Fruit fly (Drosophila melanogaster) whole organism, pupa: Measurements from ENCODE around the gene Chmp1.

ENCODE experiments used
- CG12605 ChIP-seq: fragments of 200-800 bp; sonication (Bioruptor generic); IDR thresholded peaks from 2 replicates; pipeline ENCODE4 v1.3.6; 2022; ENCODE audit warnings: missing biosample characterization, missing genetic modification characterization
- CG13204 ChIP-seq: fragments of 200-800 bp; sonication (Bioruptor generic); optimal IDR thresholded peaks from 2 replicates; lab custom pipeline; 2018; ENCODE audit warnings: missing biosample characterization, mild to moderate bottlenecking, missing genetic modification characterization, moderate library complexity
- CG14655 ChIP-seq: fragments of 200-800 bp; sonication (Bioruptor generic); optimal IDR thresholded peaks from 3 replicates; lab custom pipeline; 2017; ENCODE audit warnings: mild to moderate bottlenecking, missing biosample characterization, missing genetic modification reagents, missing genetic modification characterization
- CG15710 ChIP-seq: fragments of 200-800 bp; sonication (Bioruptor generic); optimal IDR thresholded peaks from 2 replicates; lab custom pipeline; 2018; ENCODE audit warnings: missing biosample characterization, mild to moderate bottlenecking, missing genetic modification characterization, moderate library complexity
- CG17806 ChIP-seq: fragments of 200-800 bp; sonication (Bioruptor generic); optimal IDR thresholded peaks from 2 replicates; lab custom pipeline; 2018; ENCODE audit warnings: missing biosample characterization, mild to moderate bottlenecking, missing genetic modification characterization, moderate library complexity
- CG32121 ChIP-seq: fragments of 200-800 bp; sonication (Bioruptor generic); IDR thresholded peaks from 2 replicates; pipeline ENCODE4 v1.3.6; 2022; ENCODE audit warnings: missing biosample characterization, missing genetic modification characterization
- CG34367 ChIP-seq: fragments of 200-800 bp; sonication (Bioruptor generic); optimal IDR thresholded peaks from 2 replicates; lab custom pipeline; 2018; ENCODE audit warnings: missing biosample characterization, mild to moderate bottlenecking, missing genetic modification characterization
- CG4496 ChIP-seq: fragments of 200-800 bp; sonication (Bioruptor generic); IDR thresholded peaks from 3 replicates; pipeline ENCODE4 v1.3.6; 2022; ENCODE audit warnings: missing biosample characterization, missing genetic modification characterization
- CG8159 ChIP-seq: fragments of 200-800 bp; sonication (Bioruptor generic); optimal IDR thresholded peaks from 3 replicates; lab custom pipeline; 2018; ENCODE audit warnings: missing biosample characterization, mild to moderate bottlenecking, missing genetic modification characterization, moderate library complexity
- CG8301 ChIP-seq: fragments of 200-800 bp; sonication (Bioruptor generic); optimal IDR thresholded peaks from 2 replicates; lab custom pipeline; 2018; ENCODE audit warnings: missing biosample characterization, mild to moderate bottlenecking, missing genetic modification characterization
- CG9948 ChIP-seq: fragments of 200-800 bp; sonication (Bioruptor generic); optimal IDR thresholded peaks from 2 replicates; lab custom pipeline; 2018; ENCODE audit warnings: missing biosample characterization, mild to moderate bottlenecking, missing genetic modification characterization, moderate library complexity
- D1 ChIP-seq: fragments of 200-800 bp; sonication (Bioruptor generic); optimal IDR thresholded peaks from 2 replicates; lab custom pipeline; 2018; ENCODE audit warnings: missing biosample characterization, mild to moderate bottlenecking, missing genetic modification characterization, moderate library complexity
- EcR ChIP-seq: fragments of 200-800 bp; sonication (Bioruptor generic); optimal IDR thresholded peaks from 3 replicates; lab custom pipeline; 2019; ENCODE audit warnings: missing biosample characterization, missing genetic modification characterization, mild to moderate bottlenecking, moderate library complexity, missing genetic modification reagents
- Ets98B ChIP-seq: fragments of 200-800 bp; sonication (Bioruptor generic); IDR thresholded peaks from 2 replicates; pipeline ENCODE4 v1.3.6; 2022; ENCODE audit warnings: missing biosample characterization, missing genetic modification characterization
- Pif1A ChIP-seq: fragments of 200-800 bp; sonication (Bioruptor generic); optimal IDR thresholded peaks from 3 replicates; lab custom pipeline; 2016; ENCODE audit warnings: missing biosample characterization, missing genetic modification characterization
- Pif1B ChIP-seq: fragments of 200-800 bp; sonication (Bioruptor generic); optimal IDR thresholded peaks from 3 replicates; lab custom pipeline; 2016; ENCODE audit warnings: missing biosample characterization, missing genetic modification characterization
- Snoo ChIP-seq: fragments of 200-800 bp; sonication (Bioruptor generic); optimal IDR thresholded peaks from 3 replicates; lab custom pipeline; 2017; ENCODE audit warnings: missing biosample characterization, mild to moderate bottlenecking, missing genetic modification characterization, inconsistent platforms
- fd96Ca ChIP-seq: fragments of 200-800 bp; sonication (Bioruptor generic); IDR thresholded peaks from 3 replicates; pipeline ENCODE4 v1.3.6; 2022; ENCODE audit warnings: missing biosample characterization, missing genetic modification characterization
- gl ChIP-seq: fragments of 200-800 bp; sonication (Bioruptor generic); optimal IDR thresholded peaks from 2 replicates; lab custom pipeline; 2018; ENCODE audit warnings: missing biosample characterization, mild to moderate bottlenecking, missing genetic modification characterization
- rn ChIP-seq: fragments of 200-800 bp; sonication (Bioruptor generic); IDR thresholded peaks from 2 replicates; pipeline ENCODE4 v1.3.6; 2022; ENCODE audit warnings: missing biosample characterization, missing genetic modification characterization

Chmp1 gene

DNA sequence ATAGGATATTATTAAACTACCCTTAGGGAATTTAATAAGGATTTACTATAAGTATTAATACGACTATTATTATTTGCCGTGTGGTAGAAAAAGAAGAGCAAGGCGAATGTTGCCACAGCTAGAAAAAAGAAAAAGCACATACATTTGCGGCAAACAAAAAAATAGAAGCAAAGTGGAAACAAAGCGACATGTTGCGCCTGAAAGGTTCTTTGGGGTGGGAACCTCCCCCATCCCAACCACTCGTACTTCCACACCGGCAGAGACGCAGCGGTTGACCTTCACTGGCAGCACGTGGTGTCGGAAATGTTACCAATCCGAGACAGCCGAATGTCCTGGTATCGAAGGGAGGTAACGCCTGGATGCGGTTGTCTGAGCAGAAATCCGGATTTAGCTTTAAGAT lies 46.5 kb downstream of the Chmp1 start:
- TF ChIP-seq Pif1A (GFP tag; lab: Kevin White, UChicago) (no peak), D1 (tag; lab: Kevin White, UChicago) (no peak), CG17806 (tag; lab: Kevin White, UChicago) (no peak), rn (GFP tag; lab: Robert Waterston, UW) (no peak)

DNA sequence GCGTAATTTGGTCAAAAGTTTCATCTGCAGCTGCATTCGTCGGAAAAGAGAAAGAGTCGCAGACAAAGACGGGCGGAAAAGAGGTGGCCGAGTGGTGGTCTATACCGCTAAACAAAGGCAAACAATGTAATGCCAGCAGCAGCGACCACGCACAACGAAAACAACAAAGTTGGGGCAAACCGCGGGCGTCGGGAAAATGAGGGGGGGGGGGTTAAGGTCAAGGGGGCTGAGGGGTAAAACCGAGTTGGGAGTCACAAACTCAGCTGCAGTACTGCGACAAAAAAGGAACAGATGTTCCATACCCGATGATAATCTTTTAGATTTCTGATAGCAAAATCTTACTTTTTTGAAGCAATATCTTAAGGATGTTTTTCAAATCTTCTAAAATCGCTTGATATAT lies 47.1 kb downstream of the Chmp1 start:
- TF ChIP-seq CG13204 (GFP tag; lab: Kevin White, UChicago), result no peak
- TF ChIP-seq CG32121, result no peak
- no peak for TF ChIP-seq CG34367 (tag; lab: Kevin White, UChicago)
- no peak for TF ChIP-seq CG15710
- TF ChIP-seq CG9948 (tag; lab: Kevin White, UChicago), result no peak
- no peak for TF ChIP-seq CG4496
- no peak for TF ChIP-seq Pif1A (GFP tag; lab: Kevin White, UChicago)
- TF ChIP-seq Snoo (tag; lab: Kevin White, UChicago), result no peak
- no peak for TF ChIP-seq fd96Ca (GFP tag; lab: Robert Waterston, UW)
- TF ChIP-seq gl, result no peak
- no peak for TF ChIP-seq EcR (GFP tag; lab: Kevin White, UChicago)
- TF ChIP-seq CG17806 (tag; lab: Kevin White, UChicago), result no peak
- no peak for TF ChIP-seq CG14655
- no peak for TF ChIP-seq D1 (tag; lab: Kevin White, UChicago)
- TF ChIP-seq CG12605 (GFP tag; lab: Robert Waterston, UW), result no peak
- no peak for TF ChIP-seq CG8301

DNA sequence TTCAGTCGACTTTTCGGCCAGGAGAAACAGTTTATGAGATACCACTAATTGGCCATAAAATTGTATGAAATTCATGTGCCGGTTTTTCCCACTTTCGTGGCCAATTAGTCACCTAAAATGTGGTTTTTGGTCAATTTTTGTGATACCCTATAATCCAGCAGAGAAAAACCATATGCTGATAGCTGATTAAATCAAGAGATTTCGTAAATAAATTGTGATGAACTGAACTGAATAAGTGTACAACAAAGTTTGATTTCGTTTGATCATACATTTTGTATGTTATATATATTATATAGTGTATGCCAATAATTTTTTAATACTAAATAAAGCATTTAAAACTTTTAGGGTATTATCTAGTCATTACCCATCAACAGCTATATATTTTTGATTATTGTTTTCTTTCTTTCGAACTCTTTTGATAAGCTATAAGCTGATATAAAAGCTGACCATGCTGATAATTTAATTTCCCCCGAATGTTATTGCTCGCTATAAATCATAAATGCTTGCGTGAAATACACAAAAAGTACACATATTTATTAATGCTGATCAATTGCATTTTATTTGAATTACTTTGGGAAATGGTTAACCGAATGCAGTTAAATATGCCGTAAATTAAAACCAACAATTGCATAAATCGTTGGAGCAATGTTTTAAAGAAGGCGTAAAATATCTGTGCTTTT lies 48.9 kb downstream of the Chmp1 start:
- no peak for TF ChIP-seq CG4496
- TF ChIP-seq CG15710, result no peak
- TF ChIP-seq gl, result no peak
- no peak for TF ChIP-seq CG17806 (tag; lab: Kevin White, UChicago)
- TF ChIP-seq CG34367 (tag; lab: Kevin White, UChicago), result no peak
- TF ChIP-seq rn (GFP tag; lab: Robert Waterston, UW), result no peak
- no peak for TF ChIP-seq CG13204 (GFP tag; lab: Kevin White, UChicago)
- no peak for TF ChIP-seq CG8159 (tag; lab: Kevin White, UChicago)
- TF ChIP-seq CG12605 (GFP tag; lab: Robert Waterston, UW), result no peak
- no peak for TF ChIP-seq CG14655
- TF ChIP-seq Ets98B (GFP tag; lab: Robert Waterston, UW), result no peak
- no peak for TF ChIP-seq EcR (GFP tag; lab: Kevin White, UChicago)
- TF ChIP-seq Pif1B (GFP tag; lab: Kevin White, UChicago), result no peak
- no peak for TF ChIP-seq Pif1A (GFP tag; lab: Kevin White, UChicago)

DNA sequence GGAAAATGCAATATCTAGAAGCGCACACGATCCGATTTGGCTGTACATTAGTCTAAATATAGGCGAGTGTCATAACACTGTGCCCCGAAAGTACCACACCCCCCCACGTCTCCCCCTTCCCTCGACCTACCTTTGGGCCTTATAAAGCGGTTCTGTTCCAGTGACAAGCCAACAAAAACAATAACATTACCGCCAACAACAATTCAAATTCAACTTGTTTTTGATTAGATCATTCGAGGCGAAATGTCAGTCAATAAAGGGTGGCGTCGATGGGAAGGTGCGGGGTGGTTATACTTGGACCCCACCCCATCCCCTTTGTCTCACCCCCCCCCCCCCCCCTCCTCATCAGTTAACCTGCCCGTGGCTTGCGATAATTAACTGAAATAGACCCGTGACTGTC lies 50.8 kb downstream of the Chmp1 start:
- no peak for TF ChIP-seq CG4496
- no peak for TF ChIP-seq Pif1B (GFP tag; lab: Kevin White, UChicago)
- TF ChIP-seq rn (GFP tag; lab: Robert Waterston, UW), result no peak
- no peak for TF ChIP-seq CG8301
- TF ChIP-seq Snoo (tag; lab: Kevin White, UChicago), result no peak
- TF ChIP-seq CG15710, result no peak
